Fruit fly (Drosophila melanogaster): ENCODE data around the gene SpdS.

DNA sequence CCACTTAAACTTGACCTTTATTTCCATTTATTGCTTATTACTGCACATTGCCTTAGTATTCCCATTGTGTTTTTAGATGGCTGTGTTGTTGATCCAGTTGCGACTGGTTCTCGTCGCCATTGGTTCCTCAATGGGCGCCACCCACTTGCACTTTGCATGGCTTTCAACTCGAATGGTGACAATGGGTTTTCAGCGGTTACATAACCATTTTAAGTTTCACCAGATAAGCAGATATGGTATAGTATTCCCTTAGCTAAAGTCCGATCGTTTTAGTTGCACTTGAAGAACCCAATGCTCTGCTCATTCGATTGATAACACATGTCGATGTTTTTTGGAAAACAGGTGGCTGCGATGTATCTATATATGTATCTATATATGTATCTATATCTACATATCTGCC, 29.5 kb upstream of the SpdS start:
- TF ChIP-seq CG8478 (optimal IDR thresholded peaks at IDR 0.05), result no peak
- no peak for TF ChIP-seq CTCF (optimal IDR thresholded peaks at IDR 0.05)

Measured in S2 (cell line).